Worm (Caenorhabditis elegans) whole organism, L4 larva: ENCODE results near the gene mtx-2.
A peak's percentile ranks its signal among the peaks of the same experiment; 100 is the strongest.

ENCODE experiments used
- F10B5.3 ChIP-seq: sonication (generic microtip); optimal IDR thresholded peaks from 2 replicates; lab custom pipeline; 2016; ENCODE audit warnings: mild to moderate bottlenecking, missing genetic modification characterization, missing compliant biosample characterization
- T20F7.1 ChIP-seq: fragments of 200-800 bp; sonication (Bioruptor generic); optimal IDR thresholded peaks from 2 replicates; lab custom pipeline; 2018; ENCODE audit warnings: mild to moderate bottlenecking, missing genetic modification characterization, missing compliant biosample characterization
- Y75B8A.6 ChIP-seq: fragments of 200-800 bp; sonication (Bioruptor generic); IDR thresholded peaks from 2 replicates; pipeline ENCODE4 v1.3.6; 2022; ENCODE audit warnings: missing genetic modification reagents, missing genetic modification characterization, missing compliant biosample characterization
- ZK337.2 ChIP-seq: fragments of 200-800 bp; sonication (Bioruptor generic); IDR thresholded peaks from 2 replicates; pipeline ENCODE4 v1.3.6; 2022; ENCODE audit warnings: missing genetic modification reagents, missing genetic modification characterization, missing compliant biosample characterization
- aha-1 ChIP-seq: fragments of 150-350 bp; peaks from one replicate; lab custom pipeline; 2014; ENCODE audit warnings: missing biosample characterization, missing genetic modification characterization
- arid-1 ChIP-seq: fragments of 200-800 bp; sonication (Bioruptor generic); conservative IDR thresholded peaks from 2 replicates; pipeline ENCODE4 v1.3.6; 2022; ENCODE audit warnings: missing genetic modification reagents, missing genetic modification characterization, missing compliant biosample characterization
- ceh-20 ChIP-seq: fragments of 200-800 bp; sonication (Bioruptor generic); IDR thresholded peaks from 2 replicates; pipeline ENCODE4 v1.3.6; 2022; ENCODE audit warnings: missing genetic modification reagents, missing genetic modification characterization, missing compliant biosample characterization
- ceh-32 ChIP-seq: sonication (generic microtip); optimal IDR thresholded peaks from 2 replicates; lab custom pipeline; 2016; ENCODE audit warnings: mild to moderate bottlenecking, missing genetic modification characterization, missing compliant biosample characterization; ENCODE audit not compliant: poor library complexity
- ceh-62 ChIP-seq: sonication (generic microtip); optimal IDR thresholded peaks from 2 replicates; lab custom pipeline; 2017; ENCODE audit warnings: missing biosample characterization, missing genetic modification characterization
- cey-2 ChIP-seq: sonication (generic microtip); optimal IDR thresholded peaks from 3 replicates; lab custom pipeline; 2017; ENCODE audit warnings: missing genetic modification characterization, mild to moderate bottlenecking, missing compliant biosample characterization, antibody characterized with exemption, borderline replicate concordance; ENCODE audit not compliant: insufficient read depth
- daf-19 ChIP-seq: fragments of 200-800 bp; sonication (Bioruptor generic); conservative IDR thresholded peaks from 2 replicates; pipeline ENCODE4 v1.3.6; 2022; ENCODE audit warnings: missing genetic modification characterization, missing compliant biosample characterization
- daf-8 ChIP-seq: fragments of 200-800 bp; sonication (Bioruptor generic); IDR thresholded peaks from 2 replicates; pipeline ENCODE4 v1.3.6; 2022; ENCODE audit warnings: missing genetic modification characterization, missing compliant biosample characterization
- dmd-9 ChIP-seq: fragments of 200-800 bp; sonication (Bioruptor generic); IDR thresholded peaks from 2 replicates; pipeline ENCODE4 v1.3.6; 2022; ENCODE audit warnings: missing genetic modification reagents, missing genetic modification characterization, missing compliant biosample characterization
- duxl-1 ChIP-seq: sonication (generic microtip); optimal IDR thresholded peaks from 2 replicates; lab custom pipeline; 2016; ENCODE audit warnings: mild to moderate bottlenecking, missing genetic modification characterization, moderate library complexity, missing compliant biosample characterization; ENCODE audit not compliant: poor library complexity
- egl-27 ChIP-seq: sonication (generic microtip); optimal IDR thresholded peaks from 3 replicates; lab custom pipeline; 2017; ENCODE audit warnings: missing biosample characterization, missing genetic modification reagents, missing genetic modification characterization
- fos-1 ChIP-seq: fragments of 150-350 bp; optimal IDR thresholded peaks from 2 replicates; lab custom pipeline; 2014; ENCODE audit warnings: missing biosample characterization, missing genetic modification characterization
- hlh-11 ChIP-seq: fragments of 200-800 bp; sonication (Bioruptor generic); optimal IDR thresholded peaks from 2 replicates; lab custom pipeline; 2018; ENCODE audit warnings: mild to moderate bottlenecking, missing genetic modification characterization, missing compliant biosample characterization
- jun-1 ChIP-seq: fragments of 150-350 bp; optimal IDR thresholded peaks from 2 replicates; lab custom pipeline; 2014; ENCODE audit warnings: missing biosample characterization, missing genetic modification reagents, missing genetic modification characterization
- lin-15B ChIP-seq: fragments of 150-350 bp; sonication (generic microtip); optimal IDR thresholded peaks from 3 replicates; lab custom pipeline; 2014; ENCODE audit warnings: missing biosample characterization, missing genetic modification characterization
- lin-39 ChIP-seq: fragments of 150-350 bp; optimal IDR thresholded peaks from 2 replicates; lab custom pipeline; 2014; ENCODE audit warnings: missing biosample characterization, missing genetic modification reagents, missing genetic modification characterization
- lir-3 ChIP-seq: sonication (generic microtip); optimal IDR thresholded peaks from 2 replicates; lab custom pipeline; 2016; ENCODE audit warnings: mild to moderate bottlenecking, missing genetic modification characterization, missing compliant biosample characterization
- lsy-2 ChIP-seq, 2 experiments: fragments of 150-350 bp in 1 of 2; sonication (generic microtip) in 1 of 2; optimal IDR thresholded peaks; 2 replicates each; lab custom pipeline; 2014 to 2017; ENCODE audit warnings: missing biosample characterization in 2 of 2, missing genetic modification characterization in 2 of 2
- madf-5 ChIP-seq, 2 experiments: fragments of 200-800 bp; sonication (Bioruptor generic); IDR thresholded peaks; 2 replicates each; pipeline ENCODE4 v1.3.6; 2022; ENCODE audit warnings: missing compliant biosample characterization in 2 of 2, missing genetic modification characterization in 2 of 2
- mdl-1 ChIP-seq, 2 experiments: fragments of 150-350 bp in 1 of 2; sonication (generic microtip) in 1 of 2; optimal IDR thresholded peaks; 2 replicates each; lab custom pipeline; 2014 to 2017; ENCODE audit warnings: missing biosample characterization in 2 of 2, missing genetic modification characterization in 2 of 2
- mep-1 ChIP-seq: fragments of 150-350 bp; sonication (generic microtip); optimal IDR thresholded peaks from 3 replicates; lab custom pipeline; 2014; ENCODE audit warnings: missing biosample characterization, missing genetic modification characterization
- nhr-10 ChIP-seq: fragments of 150-350 bp; optimal IDR thresholded peaks from 2 replicates; lab custom pipeline; 2014; ENCODE audit warnings: missing biosample characterization, missing genetic modification characterization
- nhr-102 ChIP-seq: sonication (generic microtip); optimal IDR thresholded peaks from 2 replicates; lab custom pipeline; 2016; ENCODE audit warnings: mild to moderate bottlenecking, missing genetic modification characterization, moderate library complexity, missing compliant biosample characterization
- nhr-237 ChIP-seq: sonication (generic microtip); optimal IDR thresholded peaks from 2 replicates; lab custom pipeline; 2017; ENCODE audit warnings: missing biosample characterization, missing genetic modification characterization
- nhr-28 ChIP-seq: fragments of 150-350 bp; optimal IDR thresholded peaks from 2 replicates; lab custom pipeline; 2014; ENCODE audit warnings: missing biosample characterization, missing genetic modification characterization
- nhr-41 ChIP-seq: fragments of 200-800 bp; sonication (Bioruptor generic); IDR thresholded peaks from 2 replicates; pipeline ENCODE4 v1.3.6; 2022; ENCODE audit warnings: missing genetic modification reagents, missing genetic modification characterization, missing compliant biosample characterization
- nhr-42 ChIP-seq: fragments of 200-800 bp; sonication (Bioruptor generic); IDR thresholded peaks from 2 replicates; pipeline ENCODE4 v1.3.6; 2022; ENCODE audit warnings: missing genetic modification characterization, missing compliant biosample characterization
- nhr-48 ChIP-seq: sonication (generic microtip); optimal IDR thresholded peaks from 2 replicates; lab custom pipeline; 2016; ENCODE audit warnings: mild to moderate bottlenecking, missing genetic modification characterization, missing compliant biosample characterization
- nhr-77 ChIP-seq: fragments of 150-350 bp; optimal IDR thresholded peaks from 2 replicates; lab custom pipeline; 2014; ENCODE audit warnings: missing biosample characterization, missing genetic modification characterization
- php-3 ChIP-seq: fragments of 200-800 bp; sonication (Bioruptor generic); IDR thresholded peaks from 2 replicates; pipeline ENCODE4 v1.3.6; 2022; ENCODE audit warnings: missing genetic modification reagents, missing genetic modification characterization, missing compliant biosample characterization
- rbr-2 ChIP-seq: sonication (generic microtip); optimal IDR thresholded peaks from 2 replicates; lab custom pipeline; 2016; ENCODE audit warnings: missing genotype, missing genetic modification characterization, missing compliant biosample characterization
- sdz-12 ChIP-seq: fragments of 200-800 bp; sonication (Bioruptor generic); optimal IDR thresholded peaks from 2 replicates; lab custom pipeline; 2018; ENCODE audit warnings: mild to moderate bottlenecking, missing genetic modification characterization, missing compliant biosample characterization
- set-16 ChIP-seq: fragments of 200-800 bp; sonication (Bioruptor generic); IDR thresholded peaks from 2 replicates; pipeline ENCODE4 v1.3.6; 2022; ENCODE audit warnings: missing genetic modification reagents, missing genetic modification characterization, missing compliant biosample characterization
- skn-1 ChIP-seq: fragments of 150-350 bp; optimal IDR thresholded peaks from 2 replicates; lab custom pipeline; 2014; ENCODE audit warnings: missing biosample characterization, missing genetic modification characterization
- snpc-1.2 ChIP-seq: fragments of 200-800 bp; sonication (Bioruptor generic); IDR thresholded peaks from 2 replicates; pipeline ENCODE4 v1.3.6; 2022; ENCODE audit warnings: missing genetic modification reagents, missing genetic modification characterization, missing compliant biosample characterization
- spr-1 ChIP-seq: sonication (generic microtip); optimal IDR thresholded peaks from 2 replicates; lab custom pipeline; 2016; ENCODE audit warnings: mild to moderate bottlenecking, missing genetic modification characterization, missing compliant biosample characterization
- spr-3 ChIP-seq: fragments of 200-800 bp; sonication (Bioruptor generic); optimal IDR thresholded peaks from 2 replicates; lab custom pipeline; 2018; ENCODE audit warnings: mild to moderate bottlenecking, missing genetic modification characterization, missing compliant biosample characterization
- tra-1 ChIP-seq: fragments of 200-800 bp; sonication (Bioruptor generic); IDR thresholded peaks from 2 replicates; pipeline ENCODE4 v1.3.6; 2022; ENCODE audit warnings: missing genetic modification reagents, missing genetic modification characterization, missing compliant biosample characterization
- zip-11 ChIP-seq: fragments of 200-800 bp; sonication (Bioruptor generic); IDR thresholded peaks from 2 replicates; pipeline ENCODE4 v1.3.6; 2022; ENCODE audit warnings: missing genetic modification characterization, missing compliant biosample characterization

mtx-2 gene

ce11 chrIII:7784201-7784600 is 20.8 kb upstream of the mtx-2 start:
- TF ChIP-seq T20F7.1 (GFP tag; lab: Kevin White, UChicago), result no peak
- no peak for TF ChIP-seq daf-19
- no peak for TF ChIP-seq lin-39 (tag; lab: Kevin White, UChicago)
- TF ChIP-seq mep-1 (tag; lab: Kevin White, UChicago), result no peak
- TF ChIP-seq nhr-77 (tag; lab: Kevin White, UChicago), result no peak
- no peak for TF ChIP-seq nhr-237 (tag; lab: Kevin White, UChicago)
- no peak for TF ChIP-seq nhr-28
- TF ChIP-seq lsy-2 (tag; optimal IDR thresholded peaks at IDR 0.05; lab: Kevin White, UChicago), result peak in 1 of 2 experiments; percentile 43
- TF ChIP-seq hlh-11 (tag; lab: Kevin White, UChicago), result no peak
- TF ChIP-seq ceh-20, result 0 out of 2 replicates have a peak, but pooled peaks have one; percentile 21
- TF ChIP-seq nhr-48 (tag; lab: Kevin White, UChicago), result no peak
- no peak for TF ChIP-seq dmd-9 (GFP tag; lab: Robert Waterston, UW)
- TF ChIP-seq set-16 (GFP tag; lab: Robert Waterston, UW), result no peak
- no peak for TF ChIP-seq ceh-62 (tag; lab: Kevin White, UChicago)
- TF ChIP-seq arid-1 (GFP tag; lab: Robert Waterston, UW), result no peak
- no peak for TF ChIP-seq skn-1 (tag; lab: Kevin White, UChicago)
- TF ChIP-seq fos-1 (tag; lab: Kevin White, UChicago), result no peak
- no peak for TF ChIP-seq lir-3 (tag; lab: Kevin White, UChicago)
- no peak for TF ChIP-seq snpc-1.2 (GFP tag; lab: Robert Waterston, UW)
- no peak for TF ChIP-seq cey-2 (tag; lab: Kevin White, UChicago)
- TF ChIP-seq nhr-102, result no peak
- no peak for TF ChIP-seq lin-15B (tag; lab: Kevin White, UChicago)
- no peak for TF ChIP-seq nhr-10
- TF ChIP-seq ZK337.2 (GFP tag; lab: Robert Waterston, UW), result no peak
- TF ChIP-seq rbr-2 (tag; lab: Kevin White, UChicago), result no peak
- no peak for TF ChIP-seq jun-1 (tag; lab: Kevin White, UChicago)
- no peak for TF ChIP-seq sdz-12
- TF ChIP-seq aha-1 (tag; lab: Kevin White, UChicago), result no peak
- TF ChIP-seq duxl-1 (tag; lab: Kevin White, UChicago), result peak; percentile 7
- TF ChIP-seq madf-5 (GFP tag; IDR thresholded peaks at IDR 0.05; lab: Robert Waterston, UW), result no peak
- no peak for TF ChIP-seq spr-3 (GFP tag; lab: Kevin White, UChicago)
- TF ChIP-seq tra-1 (GFP tag; lab: Robert Waterston, UW), result 0 out of 2 replicates have a peak, but pooled peaks have one; percentile 23

- TF ChIP-seq egl-27, result no peak
- no peak for TF ChIP-seq nhr-41 (GFP tag; lab: Robert Waterston, UW)
- no peak for TF ChIP-seq spr-1 (tag; lab: Kevin White, UChicago)
- TF ChIP-seq rbr-2 (tag; lab: Kevin White, UChicago), result no peak
- TF ChIP-seq Y75B8A.6 (GFP tag; lab: Robert Waterston, UW), result no peak
- no peak for TF ChIP-seq nhr-10
- no peak for TF ChIP-seq ceh-32 (tag; lab: Kevin White, UChicago)
- no peak for TF ChIP-seq F10B5.3
- TF ChIP-seq hlh-11 (tag; lab: Kevin White, UChicago), result no peak
- no peak for TF ChIP-seq arid-1 (GFP tag; lab: Robert Waterston, UW)
- TF ChIP-seq nhr-42 (GFP tag; lab: Robert Waterston, UW), result no peak
- no peak for TF ChIP-seq mdl-1 (tag; optimal IDR thresholded peaks at IDR 0.05; lab: Kevin White, UChicago)
- TF ChIP-seq daf-8, result no peak
- TF ChIP-seq zip-11 (GFP tag; lab: Robert Waterston, UW), result no peak
- TF ChIP-seq php-3 (GFP tag; lab: Robert Waterston, UW), result no peak
- TF ChIP-seq aha-1 (tag; lab: Kevin White, UChicago), result no peak
Observed at ce11 chrIII:7783354-7783753, 20.0 kb upstream of the mtx-2 start, which contains the start of gene mab-5. mab-5 (minus strand) TSS chrIII:7783454.
